Worm (Caenorhabditis elegans): ENCODE data around the gene C54E10.11.

The C54E10.11 gene

DNA sequence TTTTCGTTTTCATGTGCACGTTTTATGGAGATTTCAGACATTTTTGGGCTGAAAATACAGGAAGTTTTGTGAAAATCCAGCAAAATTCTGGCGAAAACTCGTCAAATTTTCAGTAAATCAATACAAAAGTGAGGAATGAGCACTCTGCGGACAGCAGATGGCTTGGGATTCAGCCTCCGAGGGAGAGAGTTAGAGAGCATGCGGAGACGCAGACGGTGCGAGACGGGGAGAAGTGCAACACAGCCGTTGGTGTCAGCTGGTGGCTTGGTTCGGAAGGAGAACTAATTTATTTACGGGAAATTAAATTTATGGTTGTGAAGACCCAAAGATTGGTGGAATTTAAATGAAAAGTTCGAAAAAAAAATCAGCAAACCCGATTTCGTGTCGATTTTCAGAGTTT, 6.6 kb upstream of the C54E10.11 start, which contains the start of gene C54E10.6:
TSS of gene C54E10.6 (minus strand) at position 109 of the 400 bp plus-strand sequence.
- peak; percentile 37 for TF ChIP-seq rnt-1 (tag; optimal IDR thresholded peaks at IDR 0.05)
- TF ChIP-seq ceh-22 (tag; optimal IDR thresholded peaks at IDR 0.05), result no peak
- TF ChIP-seq ceh-30 (tag; optimal IDR thresholded peaks at IDR 0.05), result no peak
- peak; percentile 35 for TF ChIP-seq nfya-1 (tag; optimal IDR thresholded peaks at IDR 0.05)
- TF ChIP-seq unc-42 (tag; optimal IDR thresholded peaks at IDR 0.05), result peak; percentile 96
- no peak for TF ChIP-seq odd-2 (tag; optimal IDR thresholded peaks at IDR 0.05)
- no peak for TF ChIP-seq ceh-6 (GFP tag; optimal IDR thresholded peaks at IDR 0.05)
- peak; percentile 28 for TF ChIP-seq ceh-14 (tag; optimal IDR thresholded peaks at IDR 0.05)
- TF ChIP-seq hlh-8 (tag; optimal IDR thresholded peaks at IDR 0.05), result peak; percentile 28
- peak; percentile 66 for TF ChIP-seq ceh-31 (tag; optimal IDR thresholded peaks at IDR 0.05)
- TF ChIP-seq fax-1 (tag; optimal IDR thresholded peaks at IDR 0.05), result no peak
- TF ChIP-seq tbx-2 (tag; optimal IDR thresholded peaks at IDR 0.05), result peak; percentile 29
- TF ChIP-seq zip-5 (tag; optimal IDR thresholded peaks at IDR 0.05), result no peak
- peak; percentile 28 for TF ChIP-seq ceh-18 (tag; optimal IDR thresholded peaks at IDR 0.05)
- TF ChIP-seq ceh-48 (tag; optimal IDR thresholded peaks at IDR 0.05), result peak; percentile 72

DNA sequence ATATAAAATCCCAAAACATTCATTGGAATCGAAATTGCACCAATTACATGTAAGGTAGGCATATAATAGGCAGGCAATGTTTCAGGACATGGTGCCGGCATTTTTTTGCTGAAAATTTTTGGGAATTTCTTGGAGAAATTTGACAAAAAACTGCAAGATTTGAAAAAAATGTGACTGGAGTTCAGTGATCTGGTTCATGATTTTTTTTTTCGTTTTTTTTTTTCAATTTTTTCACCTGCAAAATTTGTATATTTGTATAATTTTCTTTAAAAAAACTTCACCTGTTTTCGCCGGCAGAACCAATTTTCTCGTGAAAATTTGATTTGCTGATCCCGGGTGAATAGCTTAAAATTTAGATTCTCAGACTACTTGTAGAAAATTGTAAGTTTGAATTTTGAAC, 4.4 kb upstream of the C54E10.11 start, which contains the start of gene sri-10:
TSS of gene sri-10 (minus strand) at position 101 of the 400 bp plus-strand sequence.
- no peak for TF ChIP-seq zip-5 (tag; optimal IDR thresholded peaks at IDR 0.05)
- no peak for TF ChIP-seq T23F11.4 (GFP tag; optimal IDR thresholded peaks at IDR 0.05)
- no peak for TF ChIP-seq odd-2 (tag; optimal IDR thresholded peaks at IDR 0.05)

DNA sequence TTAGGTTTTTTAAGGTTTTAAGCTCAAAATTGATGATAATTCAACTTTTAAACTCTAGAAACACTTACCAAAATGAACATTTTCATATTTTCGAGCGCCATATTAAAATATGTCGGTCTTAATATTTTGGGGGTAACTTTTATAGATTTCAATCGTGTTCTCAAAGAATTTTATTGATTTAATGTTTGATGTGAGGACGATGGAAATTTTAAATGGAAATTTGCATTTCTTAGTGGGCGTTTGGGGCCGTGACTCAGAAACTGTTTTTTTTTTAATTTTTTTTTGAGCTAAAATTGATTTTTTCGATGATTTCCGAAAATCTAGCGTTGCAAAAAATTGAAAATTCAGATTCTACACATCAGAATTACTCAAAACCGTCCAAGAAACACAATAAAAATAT, 1.3 kb upstream of the C54E10.11 start, which contains the start of gene C54E10.10:
TSS of gene C54E10.10 (minus strand) at position 101 of the 400 bp plus-strand sequence.
- TF ChIP-seq ceh-22 (tag; optimal IDR thresholded peaks at IDR 0.05), result no peak
- TF ChIP-seq ceh-31 (tag; optimal IDR thresholded peaks at IDR 0.05), result no peak
- no peak for TF ChIP-seq dve-1 (tag; optimal IDR thresholded peaks at IDR 0.05)
- TF ChIP-seq sdc-2 (tag; optimal IDR thresholded peaks at IDR 0.05), result no peak
- TF ChIP-seq odd-2 (tag; optimal IDR thresholded peaks at IDR 0.05), result no peak
- no peak for TF ChIP-seq tbx-2 (tag; optimal IDR thresholded peaks at IDR 0.05)
- TF ChIP-seq ceh-2 (tag; optimal IDR thresholded peaks at IDR 0.05), result no peak
- TF ChIP-seq lin-11 (tag; optimal IDR thresholded peaks at IDR 0.05), result no peak
- TF ChIP-seq pros-1 (tag; optimal IDR thresholded peaks at IDR 0.05), result no peak
- TF ChIP-seq eyg-1 (tag; optimal IDR thresholded peaks at IDR 0.05), result no peak
- no peak for TF ChIP-seq elt-2 (tag; optimal IDR thresholded peaks at IDR 0.05)

DNA sequence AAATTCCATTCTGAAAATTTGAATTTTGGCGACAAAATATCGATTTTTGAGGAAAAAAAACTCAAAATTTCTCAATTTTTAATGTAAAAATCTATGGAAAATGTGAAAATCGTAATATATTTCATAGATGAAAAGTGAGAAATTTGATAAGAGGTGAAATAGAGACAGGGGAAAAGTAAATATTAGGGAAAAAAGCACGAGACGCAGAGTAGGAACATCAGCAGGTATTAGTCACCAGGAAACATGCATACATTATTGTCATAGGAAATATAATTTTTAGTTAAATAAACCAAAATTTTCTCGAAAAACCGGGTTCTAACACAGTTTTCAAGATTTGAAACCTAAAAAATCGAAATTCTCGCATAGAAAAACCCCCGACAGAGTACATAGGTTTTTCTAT, 1.2 kb downstream of the C54E10.11 start, which contains the start of gene nhr-170:
TSS of gene nhr-170 (minus strand) at position 16 of the 400 bp plus-strand sequence.
- no peak for TF ChIP-seq nfya-1 (tag; optimal IDR thresholded peaks at IDR 0.05)
- TF ChIP-seq tbx-7 (tag; optimal IDR thresholded peaks at IDR 0.05), result no peak
- TF ChIP-seq gmeb-2 (tag; optimal IDR thresholded peaks at IDR 0.05), result no peak
- no peak for TF ChIP-seq sox-2 (GFP tag; IDR thresholded peaks at IDR 0.05)
- no peak for TF ChIP-seq ceh-14 (tag; optimal IDR thresholded peaks at IDR 0.05)
- TF ChIP-seq unc-55 (GFP tag; optimal IDR thresholded peaks at IDR 0.05), result no peak

DNA sequence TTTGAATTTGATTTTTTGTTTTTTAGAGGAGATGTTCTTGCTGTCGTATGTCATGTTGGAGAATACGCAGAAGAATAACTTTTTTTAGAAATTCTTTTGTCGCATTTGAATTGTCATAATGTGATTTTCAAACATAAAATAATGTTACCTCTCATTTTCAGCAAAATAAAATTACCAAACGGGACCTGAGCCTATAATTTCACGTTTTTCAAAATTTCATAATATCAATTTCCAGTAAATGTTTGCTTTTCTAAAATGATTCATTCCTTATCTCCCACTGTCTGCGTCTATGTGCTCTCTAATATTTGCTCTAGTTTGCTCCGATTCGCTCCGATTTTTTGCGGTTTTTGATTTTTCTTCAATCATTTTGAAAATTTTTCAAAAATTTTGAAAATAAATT, 11.3 kb downstream of the C54E10.11 start, which contains the start of gene nhr-231:
TSS of gene nhr-231 (plus strand) at position 301 of the 400 bp plus-strand sequence.
- TF ChIP-seq madf-2 (tag; optimal IDR thresholded peaks at IDR 0.05), result no peak
- no peak for TF ChIP-seq elt-2 (tag; optimal IDR thresholded peaks at IDR 0.05)
- TF ChIP-seq hlh-6 (tag; optimal IDR thresholded peaks at IDR 0.05), result no peak
- TF ChIP-seq hlh-8 (tag; optimal IDR thresholded peaks at IDR 0.05), result no peak
- TF ChIP-seq unc-55 (GFP tag; optimal IDR thresholded peaks at IDR 0.05), result no peak
- TF ChIP-seq ceh-19 (GFP tag; optimal IDR thresholded peaks at IDR 0.05), result no peak
- no peak for TF ChIP-seq rnt-1 (tag; optimal IDR thresholded peaks at IDR 0.05)
- TF ChIP-seq T23F11.4 (GFP tag; optimal IDR thresholded peaks at IDR 0.05), result no peak
- TF ChIP-seq ceh-22 (tag; optimal IDR thresholded peaks at IDR 0.05), result no peak
- no peak for TF ChIP-seq hlh-30 (tag; optimal IDR thresholded peaks at IDR 0.05; ENCODE audit: insufficient read depth)
- no peak for TF ChIP-seq pha-2 (tag; optimal IDR thresholded peaks at IDR 0.05)
- no peak for TF ChIP-seq ceh-2 (tag; optimal IDR thresholded peaks at IDR 0.05)
- TF ChIP-seq unc-42 (tag; optimal IDR thresholded peaks at IDR 0.05), result no peak
- TF ChIP-seq tbx-7 (tag; optimal IDR thresholded peaks at IDR 0.05), result no peak
